Worm (Caenorhabditis elegans) whole organism, midembryonic: ENCODE measurements around the gene K08E4.3.

ENCODE experiments used
- T22C8.4 ChIP-seq: fragments of 200-800 bp; sonication (Bioruptor generic); IDR thresholded peaks from 2 replicates; pipeline ENCODE4 v1.3.6; 2022; ENCODE audit warnings: missing genetic modification characterization, missing compliant biosample characterization
- flt-1 ChIP-seq: fragments of 200-800 bp; sonication (Bioruptor generic); IDR thresholded peaks from 2 replicates; pipeline ENCODE4 v1.3.6; 2022; ENCODE audit warnings: missing genetic modification characterization, missing compliant biosample characterization
- klf-2 ChIP-seq: fragments of 200-800 bp; sonication (Bioruptor generic); conservative IDR thresholded peaks from 2 replicates; pipeline ENCODE4 v1.3.6; 2022; ENCODE audit warnings: missing genetic modification reagents, missing genetic modification characterization, missing compliant biosample characterization
- med-1 ChIP-seq: sonication (generic microtip); optimal IDR thresholded peaks from 2 replicates; lab custom pipeline; 2017; ENCODE audit warnings: missing genetic modification characterization, mild to moderate bottlenecking, missing compliant biosample characterization, antibody characterized with exemption, missing genetic modification reagents; ENCODE audit not compliant: insufficient read depth
- ref-1 ChIP-seq: fragments of 200-800 bp; sonication (Bioruptor generic); conservative IDR thresholded peaks from 2 replicates; pipeline ENCODE4 v1.3.6; 2022; ENCODE audit warnings: missing genetic modification reagents, missing genetic modification characterization, missing compliant biosample characterization
- tab-1 ChIP-seq: fragments of 200-800 bp; sonication (Bioruptor generic); IDR thresholded peaks from 2 replicates; pipeline ENCODE4 v1.3.6; 2022; ENCODE audit warnings: missing genetic modification characterization, missing compliant biosample characterization
- ztf-23 ChIP-seq: fragments of 200-800 bp; sonication (Bioruptor generic); IDR thresholded peaks from 2 replicates; pipeline ENCODE4 v1.3.6; 2022; ENCODE audit warnings: missing genetic modification reagents, missing genetic modification characterization, missing compliant biosample characterization

DNA sequence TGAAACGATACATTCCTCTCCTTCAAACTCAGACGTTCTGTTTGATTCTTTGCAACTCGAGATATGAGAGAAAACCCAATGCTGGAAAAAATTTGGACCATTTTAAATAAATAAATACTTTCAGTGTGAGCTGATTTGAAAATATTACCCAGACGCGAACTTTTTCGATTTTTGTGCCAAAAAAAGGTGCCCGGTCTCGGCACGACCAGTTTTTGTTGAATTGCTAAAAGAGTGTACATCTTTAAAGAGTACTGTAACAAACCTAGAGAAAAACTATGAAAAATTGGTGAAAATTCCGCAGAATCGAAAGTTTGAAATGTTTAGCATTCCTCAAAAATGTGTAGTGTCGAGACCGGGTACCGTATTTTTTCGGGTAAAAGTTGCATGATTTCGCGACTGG, 3.7 kb downstream of the K08E4.3 start, which contains the start of gene K08E4.8:
- TF ChIP-seq T22C8.4 (GFP tag; lab: Robert Waterston, UW), result no peak
- no peak for TF ChIP-seq klf-2
- TF ChIP-seq ref-1, result no peak
- no peak for TF ChIP-seq flt-1 (GFP tag; lab: Robert Waterston, UW)
- TF ChIP-seq med-1, result no peak
- no peak for TF ChIP-seq tab-1 (GFP tag; lab: Robert Waterston, UW)
- TF ChIP-seq ztf-23 (GFP tag; lab: Robert Waterston, UW), result no peak
